Fruit fly (Drosophila melanogaster) whole organism, embryonic: ENCODE data around the gene Inx5.

Source experiments
- Atf3 ChIP-seq: fragments of 200-800 bp; sonication (Bioruptor generic); optimal IDR thresholded peaks from 3 replicates; lab custom pipeline; 2016; ENCODE audit warnings: missing biosample characterization, missing genetic modification characterization
- CG11093 ChIP-seq: fragments of 200-800 bp; sonication (Bioruptor generic); IDR thresholded peaks from 3 replicates; pipeline ENCODE4 v1.3.6; 2022; ENCODE audit warnings: missing biosample characterization, missing genetic modification characterization
- CG13894 ChIP-seq: fragments of 200-800 bp; sonication (Bioruptor generic); optimal IDR thresholded peaks from 3 replicates; lab custom pipeline; 2018; ENCODE audit warnings: missing biosample characterization, mild to moderate bottlenecking, missing genetic modification characterization, moderate library complexity
- CG14014 ChIP-seq: fragments of 200-800 bp; sonication (Bioruptor generic); IDR thresholded peaks from 2 replicates; pipeline ENCODE4 v1.3.6; 2022; ENCODE audit warnings: missing biosample characterization, missing genetic modification characterization
- CG17361 ChIP-seq: fragments of 200-800 bp; sonication (Bioruptor generic); IDR thresholded peaks from 3 replicates; pipeline ENCODE4 v1.3.6; 2022; ENCODE audit warnings: missing biosample characterization, missing genetic modification characterization
- CG2678 ChIP-seq: fragments of 200-800 bp; sonication (Bioruptor generic); optimal IDR thresholded peaks from 3 replicates; lab custom pipeline; 2019; ENCODE audit warnings: missing biosample characterization, mild to moderate bottlenecking, missing genetic modification characterization, moderate library complexity
- CG30403 ChIP-seq: fragments of 200-800 bp; sonication (Bioruptor generic); optimal IDR thresholded peaks from 3 replicates; lab custom pipeline; 2016; ENCODE audit warnings: missing biosample characterization, missing genetic modification characterization
- CG31224 ChIP-seq: fragments of 200-800 bp; sonication (Bioruptor generic); IDR thresholded peaks from 2 replicates; pipeline ENCODE4 v1.3.6; 2022; ENCODE audit warnings: missing biosample characterization, missing genetic modification characterization
- CG4617 ChIP-seq: fragments of 200-800 bp; sonication (Bioruptor generic); optimal IDR thresholded peaks from 3 replicates; lab custom pipeline; 2016; ENCODE audit warnings: missing biosample characterization, missing genetic modification characterization, borderline replicate concordance
- CG9437 ChIP-seq: fragments of 200-800 bp; sonication (Bioruptor generic); optimal IDR thresholded peaks from 2 replicates; lab custom pipeline; 2018; ENCODE audit warnings: missing biosample characterization, mild to moderate bottlenecking, missing genetic modification characterization
- CG9727 ChIP-seq: fragments of 200-800 bp; sonication (Bioruptor generic); optimal IDR thresholded peaks from 3 replicates; lab custom pipeline; 2017; ENCODE audit warnings: missing biosample characterization, mild to moderate bottlenecking, missing genetic modification characterization
- Drgx ChIP-seq: fragments of 200-800 bp; sonication (Bioruptor generic); IDR thresholded peaks from 2 replicates; pipeline ENCODE4 v1.3.6; 2022; ENCODE audit warnings: missing biosample characterization, missing genetic modification characterization
- Fer2 ChIP-seq: fragments of 200-800 bp; sonication (Bioruptor generic); optimal IDR thresholded peaks from 2 replicates; lab custom pipeline; 2018; ENCODE audit warnings: missing biosample characterization, mild to moderate bottlenecking, missing genetic modification characterization, moderate library complexity
- Med ChIP-seq: fragments of 200-800 bp; sonication (Bioruptor generic); peaks from one replicate; lab custom pipeline; 2016; ENCODE audit warnings: missing biosample characterization, missing genetic modification characterization, mild to moderate bottlenecking, inconsistent platforms, moderate library complexity
- NFAT ChIP-seq: fragments of 200-800 bp; sonication (Bioruptor generic); IDR thresholded peaks from 2 replicates; pipeline ENCODE4 v1.3.6; 2022; ENCODE audit warnings: missing biosample characterization, missing genetic modification characterization
- Rx ChIP-seq: fragments of 200-800 bp; sonication (Bioruptor generic); IDR thresholded peaks from 2 replicates; pipeline ENCODE4 v1.3.6; 2022; ENCODE audit warnings: missing biosample characterization, missing genetic modification characterization
- ab ChIP-seq: fragments of 200-800 bp; sonication (Bioruptor generic); optimal IDR thresholded peaks from 2 replicates; lab custom pipeline; 2016; ENCODE audit warnings: missing biosample characterization, missing genetic modification characterization
- br ChIP-seq: fragments of >200 bp; optimal IDR thresholded peaks from 2 replicates; lab custom pipeline; 2017
- chinmo ChIP-seq: fragments of 200-800 bp; sonication (Bioruptor generic); IDR thresholded peaks from 4 replicates; pipeline ENCODE4 v1.3.6; 2022; ENCODE audit warnings: missing biosample characterization, missing genetic modification characterization; ENCODE audit not compliant: partially characterized antibody
- chn ChIP-seq: fragments of 200-800 bp; sonication (Bioruptor generic); optimal IDR thresholded peaks from 2 replicates; lab custom pipeline; 2016; ENCODE audit warnings: missing biosample characterization, missing genetic modification characterization
- exex ChIP-seq: fragments of 200-800 bp; sonication (Bioruptor generic); optimal IDR thresholded peaks from 4 replicates; lab custom pipeline; 2018; ENCODE audit warnings: missing biosample characterization, mild to moderate bottlenecking, missing genetic modification characterization, moderate library complexity
- fd102C ChIP-seq: fragments of 200-800 bp; sonication (Bioruptor generic); optimal IDR thresholded peaks from 2 replicates; lab custom pipeline; 2018; ENCODE audit warnings: missing biosample characterization, mild to moderate bottlenecking, missing genetic modification characterization, moderate library complexity
- her ChIP-seq: fragments of 200-800 bp; sonication (Bioruptor generic); optimal IDR thresholded peaks from 2 replicates; lab custom pipeline; 2016; ENCODE audit warnings: missing biosample characterization, missing genetic modification characterization
- lab ChIP-seq: fragments of 200-800 bp; sonication (Bioruptor generic); optimal IDR thresholded peaks from 3 replicates; lab custom pipeline; 2017; ENCODE audit warnings: missing biosample characterization, missing genetic modification characterization, mild to moderate bottlenecking, moderate library complexity, missing genetic modification reagents
- luna ChIP-seq: fragments of 200-800 bp; sonication (Bioruptor generic); optimal IDR thresholded peaks from 2 replicates; lab custom pipeline; 2016; ENCODE audit warnings: missing biosample characterization, missing genetic modification characterization
- mirr ChIP-seq: fragments of 200-800 bp; sonication (Bioruptor generic); optimal IDR thresholded peaks from 3 replicates; lab custom pipeline; 2018; ENCODE audit warnings: missing biosample characterization, mild to moderate bottlenecking, missing genetic modification characterization
- oc ChIP-seq: fragments of 200-800 bp; sonication (Bioruptor generic); optimal IDR thresholded peaks from 2 replicates; lab custom pipeline; 2018; ENCODE audit warnings: missing biosample characterization, mild to moderate bottlenecking, missing genetic modification characterization, moderate library complexity
- pfk ChIP-seq: fragments of 200-800 bp; sonication (Bioruptor generic); optimal IDR thresholded peaks from 2 replicates; lab custom pipeline; 2018; ENCODE audit warnings: missing biosample characterization, mild to moderate bottlenecking, missing genetic modification characterization, moderate library complexity
- row ChIP-seq: fragments of 200-800 bp; sonication (Bioruptor generic); IDR thresholded peaks from 3 replicates; pipeline ENCODE4 v1.3.6; 2022; ENCODE audit warnings: missing biosample characterization, missing genetic modification characterization
- sd ChIP-seq: fragments of 200-800 bp; sonication (Bioruptor generic); optimal IDR thresholded peaks from 3 replicates; lab custom pipeline; 2018; ENCODE audit warnings: missing biosample characterization, mild to moderate bottlenecking, missing genetic modification characterization, moderate library complexity
- sens ChIP-seq: fragments of 200-800 bp; sonication (Bioruptor generic); peaks from one replicate; lab custom pipeline; 2016; ENCODE audit warnings: missing biosample characterization, missing genetic modification characterization
- sqz ChIP-seq: fragments of 200-800 bp; sonication (Bioruptor generic); optimal IDR thresholded peaks from 3 replicates; lab custom pipeline; 2018; ENCODE audit warnings: missing biosample characterization, mild to moderate bottlenecking, missing genetic modification characterization
- sr ChIP-seq: fragments of 200-800 bp; sonication (Bioruptor generic); IDR thresholded peaks from 3 replicates; pipeline ENCODE4 v1.3.6; 2022; ENCODE audit warnings: missing biosample characterization, missing genetic modification characterization
- stwl ChIP-seq: fragments of 200-800 bp; sonication (Bioruptor generic); optimal IDR thresholded peaks from 3 replicates; lab custom pipeline; 2018; ENCODE audit warnings: missing biosample characterization, mild to moderate bottlenecking, missing genetic modification characterization, moderate library complexity
- sug ChIP-seq: fragments of 200-800 bp; optimal IDR thresholded peaks from 2 replicates; lab custom pipeline; 2019; ENCODE audit warnings: missing biosample characterization, mild to moderate bottlenecking, missing genetic modification characterization, moderate library complexity
- tap ChIP-seq: fragments of 200-800 bp; optimal IDR thresholded peaks from 3 replicates; lab custom pipeline; 2019; ENCODE audit warnings: missing biosample characterization, mild to moderate bottlenecking, missing genetic modification characterization, moderate library complexity
- tgo ChIP-seq: fragments of 200-800 bp; sonication (Bioruptor generic); IDR thresholded peaks from 3 replicates; pipeline ENCODE4 v1.3.6; 2022; ENCODE audit warnings: missing biosample characterization, missing genetic modification characterization
- tin ChIP-seq: fragments of 200-800 bp; sonication (Bioruptor generic); optimal IDR thresholded peaks from 3 replicates; lab custom pipeline; 2016; ENCODE audit warnings: missing biosample characterization, missing genetic modification characterization
- tna ChIP-seq: fragments of 200-800 bp; sonication (Bioruptor generic); IDR thresholded peaks from 2 replicates; pipeline ENCODE4 v1.3.6; 2022; ENCODE audit warnings: missing biosample characterization, missing genetic modification characterization; ENCODE audit not compliant: partially characterized antibody
- z ChIP-seq: fragments of 200-800 bp; sonication (Bioruptor generic); IDR thresholded peaks from 3 replicates; pipeline ENCODE4 v1.3.6; 2022; ENCODE audit warnings: missing biosample characterization, missing genetic modification characterization

Inx5 gene

dm6 chrX:19148798-19149510, 21.7 kb downstream of the Inx5 start (continued):
- TF ChIP-seq stwl (tag; lab: Kevin White, UChicago) = no peak
- no peak for TF ChIP-seq CG2678 (tag; lab: Kevin White, UChicago)
- TF ChIP-seq tin (GFP tag; lab: Kevin White, UChicago) = no peak
- no peak for TF ChIP-seq pfk (GFP tag; lab: Kevin White, UChicago)

dm6 chrX:19147939-19148641, 22.6 kb downstream of the Inx5 start:
- TF ChIP-seq Drgx (GFP tag; lab: Robert Waterston, UW) (0 out of 2 replicates have a peak, but pooled peaks have one; percentile 23), tap (no peak), mirr (peak; percentile 29), Rx (GFP tag; lab: Robert Waterston, UW) (no peak), exex (tag; lab: Kevin White, UChicago) (peak; percentile 43), sr (GFP tag; lab: Robert Waterston, UW) (peak; percentile 53; the same call in 1 of the 3 replicates), tgo (GFP tag; lab: Robert Waterston, UW) (no peak), luna (GFP tag; lab: Kevin White, UChicago) (no peak), CG31224 (peak; percentile 82), CG9437 (GFP tag; lab: Kevin White, UChicago) (no peak), her (GFP tag; lab: Kevin White, UChicago) (no peak), CG17361 (GFP tag; lab: Robert Waterston, UW) (no peak), br (lab: Kevin White, UChicago) (no peak), Atf3 (GFP tag; lab: Kevin White, UChicago) (no peak), CG30403 (no peak), lab (GFP tag; lab: Kevin White, UChicago) (no peak), chn (GFP tag; lab: Kevin White, UChicago) (no peak), fd102C (GFP tag; lab: Kevin White, UChicago) (no peak), ab (GFP tag; lab: Kevin White, UChicago) (no peak), Med (GFP tag; lab: Kevin White, UChicago) (peak; percentile 7), NFAT (GFP tag; lab: Robert Waterston, UW) (no peak), chinmo (GFP tag; lab: Robert Waterston, UW) (0 out of 4 replicates have a peak, but pooled peaks have one; percentile 38), z (0 out of 3 replicates have a peak, but pooled peaks have one; percentile 37), CG11093 (GFP tag; lab: Robert Waterston, UW) (no peak), CG13894 (tag; lab: Kevin White, UChicago) (no peak), sug (tag; lab: Kevin White, UChicago) (no peak), sqz (peak; percentile 67), row (no peak), Fer2 (no peak), CG14014 (GFP tag; lab: Robert Waterston, UW) (no peak), sens (GFP tag; lab: Kevin White, UChicago) (peak; percentile 43), CG4617 (GFP tag; lab: Kevin White, UChicago) (no peak), oc (tag; lab: Kevin White, UChicago) (no peak), sd (tag; lab: Kevin White, UChicago) (peak; percentile 28), tna (GFP tag; lab: Robert Waterston, UW) (no peak), CG9727 (GFP tag; lab: Kevin White, UChicago) (no peak)
